Worm (Caenorhabditis elegans) whole organism, mixed stage, embryonic: ENCODE results near the gene Y57E12AL.1.

Source experiments
- M03D4.4 ChIP-seq: sonication (generic microtip); optimal IDR thresholded peaks from 2 replicates; lab custom pipeline; 2017; ENCODE audit warnings: mild to moderate bottlenecking, missing genetic modification characterization, missing compliant biosample characterization
- bed-3 ChIP-seq: fragments of 200-800 bp; sonication (Bioruptor generic); optimal IDR thresholded peaks from 3 replicates; lab custom pipeline; 2018; ENCODE audit warnings: mild to moderate bottlenecking, missing genetic modification characterization, moderate library complexity, missing compliant biosample characterization
- ceh-43 ChIP-seq: fragments of 200-800 bp; sonication (Bioruptor generic); optimal IDR thresholded peaks from 2 replicates; lab custom pipeline; 2018; ENCODE audit warnings: mild to moderate bottlenecking, missing genetic modification characterization, moderate library complexity, missing compliant biosample characterization
- ces-1 ChIP-seq: fragments of 150-350 bp; optimal IDR thresholded peaks from 2 replicates; lab custom pipeline; 2014; ENCODE audit warnings: missing biosample characterization, missing genetic modification reagents, missing genetic modification characterization
- cnd-1 ChIP-seq: fragments of 200-800 bp; sonication (Bioruptor generic); optimal IDR thresholded peaks from 2 replicates; lab custom pipeline; 2018; ENCODE audit warnings: mild to moderate bottlenecking, missing genetic modification characterization, missing compliant biosample characterization
- elt-1 ChIP-seq: sonication (generic microtip); optimal IDR thresholded peaks from 2 replicates; lab custom pipeline; 2017; ENCODE audit warnings: missing genetic modification characterization, mild to moderate bottlenecking, missing compliant biosample characterization, antibody characterized with exemption, moderate library complexity, borderline replicate concordance; ENCODE audit not compliant: insufficient read depth
- elt-3 ChIP-seq: fragments of 150-350 bp; optimal IDR thresholded peaks from 2 replicates; lab custom pipeline; 2014; ENCODE audit warnings: missing biosample characterization, missing genetic modification characterization
- flh-1 ChIP-seq: fragments of 200-800 bp; sonication (Bioruptor generic); optimal IDR thresholded peaks from 2 replicates; lab custom pipeline; 2018; ENCODE audit warnings: mild to moderate bottlenecking, missing genetic modification characterization, moderate library complexity, missing compliant biosample characterization
- ham-2 ChIP-seq: fragments of 200-800 bp; sonication (Bioruptor generic); optimal IDR thresholded peaks from 2 replicates; lab custom pipeline; 2018; ENCODE audit warnings: mild to moderate bottlenecking, missing genetic modification characterization, missing compliant biosample characterization
- hlh-1 ChIP-seq: fragments of 150-350 bp; optimal IDR thresholded peaks from 2 replicates; lab custom pipeline; 2014; ENCODE audit warnings: missing biosample characterization, missing genetic modification reagents, missing genetic modification characterization
- lin-13 ChIP-seq: fragments of 150-350 bp; optimal IDR thresholded peaks from 2 replicates; lab custom pipeline; 2014; ENCODE audit warnings: missing biosample characterization, missing genetic modification characterization
- lin-32 ChIP-seq: fragments of 200-800 bp; sonication (Bioruptor generic); optimal IDR thresholded peaks from 2 replicates; lab custom pipeline; 2018; ENCODE audit warnings: mild to moderate bottlenecking, missing genetic modification characterization, missing compliant biosample characterization
- lsy-2 ChIP-seq: fragments of 150-350 bp; optimal IDR thresholded peaks from 2 replicates; lab custom pipeline; 2014; ENCODE audit warnings: missing biosample characterization, missing genetic modification characterization
- mab-5 ChIP-seq: fragments of 150-350 bp; optimal IDR thresholded peaks from 2 replicates; lab custom pipeline; 2014; ENCODE audit warnings: missing biosample characterization, missing genetic modification characterization
- mls-2 ChIP-seq: sonication (generic microtip); optimal IDR thresholded peaks from 2 replicates; lab custom pipeline; 2016; ENCODE audit warnings: mild to moderate bottlenecking, missing genetic modification characterization, moderate library complexity, missing compliant biosample characterization
- nhr-12 ChIP-seq: fragments of 150-350 bp; optimal IDR thresholded peaks from 2 replicates; lab custom pipeline; 2014; ENCODE audit warnings: missing biosample characterization, missing genetic modification characterization
- nhr-2 ChIP-seq: fragments of 150-350 bp; optimal IDR thresholded peaks from 2 replicates; lab custom pipeline; 2014; ENCODE audit warnings: missing biosample characterization, missing genetic modification characterization
- nhr-237 ChIP-seq: fragments of 150-350 bp; optimal IDR thresholded peaks from 2 replicates; lab custom pipeline; 2014; ENCODE audit warnings: missing biosample characterization, missing genetic modification characterization
- nhr-28 ChIP-seq: fragments of 150-350 bp; optimal IDR thresholded peaks from 2 replicates; lab custom pipeline; 2014; ENCODE audit warnings: missing biosample characterization, missing genetic modification characterization
- nhr-76 ChIP-seq: sonication (generic microtip); optimal IDR thresholded peaks from 2 replicates; lab custom pipeline; 2017; ENCODE audit warnings: missing biosample characterization, missing genetic modification characterization
- pha-4 ChIP-seq: fragments of 150-350 bp; optimal IDR thresholded peaks from 2 replicates; lab custom pipeline; 2018; ENCODE audit warnings: missing biosample characterization, missing genetic modification reagents, missing genetic modification characterization
- sem-2 ChIP-seq: fragments of 200-800 bp; sonication (Bioruptor generic); optimal IDR thresholded peaks from 2 replicates; lab custom pipeline; 2018; ENCODE audit warnings: mild to moderate bottlenecking, missing genetic modification characterization, missing compliant biosample characterization
- snpc-4 ChIP-seq: fragments of 150-350 bp; optimal IDR thresholded peaks from 2 replicates; lab custom pipeline; 2014; ENCODE audit warnings: missing biosample characterization, missing genetic modification characterization
- tbx-8 ChIP-seq: fragments of 200-800 bp; sonication (Bioruptor generic); optimal IDR thresholded peaks from 2 replicates; lab custom pipeline; 2018; ENCODE audit warnings: mild to moderate bottlenecking, missing genetic modification characterization, moderate library complexity, missing compliant biosample characterization
- unc-120 ChIP-seq: sonication (generic microtip); optimal IDR thresholded peaks from 2 replicates; lab custom pipeline; 2017; ENCODE audit warnings: missing genetic modification characterization, missing compliant biosample characterization; ENCODE audit not compliant: poor library complexity, severe bottlenecking
- unc-39 ChIP-seq: fragments of 150-350 bp; optimal IDR thresholded peaks from 2 replicates; lab custom pipeline; 2014; ENCODE audit warnings: missing biosample characterization, missing genetic modification characterization
- unc-62 ChIP-seq: fragments of 150-350 bp; optimal IDR thresholded peaks from 2 replicates; lab custom pipeline; 2014; ENCODE audit warnings: missing biosample characterization, missing genetic modification reagents, missing genetic modification characterization

Y57E12AL.1 gene

ce11 chrV:7096811-7097210 lies 36.5 kb downstream of the Y57E12AL.1 start:
- TF ChIP-seq elt-1 (tag; lab: Kevin White, UChicago) = no peak
- TF ChIP-seq nhr-237 (tag; lab: Kevin White, UChicago) = no peak

DNA sequence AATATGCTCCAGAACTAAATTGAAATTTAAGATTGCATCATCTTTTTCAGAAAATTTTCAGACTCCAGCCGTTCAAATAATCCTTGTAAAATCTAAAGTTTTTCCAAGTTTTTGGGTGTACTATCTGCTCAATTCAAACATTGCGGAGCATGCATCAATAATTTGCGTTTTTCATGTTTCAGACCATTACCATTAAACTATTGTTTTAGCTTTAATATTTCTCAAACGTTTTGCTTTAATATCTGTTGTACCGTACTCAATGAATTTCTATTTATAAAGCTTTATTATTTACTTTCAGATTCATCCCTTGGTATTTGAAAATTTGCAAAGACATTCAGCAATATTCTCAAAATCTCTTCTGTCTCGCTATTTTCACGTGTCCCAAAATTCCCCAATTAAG lies 42.9 kb downstream of the Y57E12AL.1 start, which contains the start of gene odr-2:
odr-2 (plus strand) TSS at position 301 of the 400 bp plus-strand sequence.
- TF ChIP-seq unc-120 (no peak), nhr-12 (tag; lab: Kevin White, UChicago) (no peak), ceh-43 (no peak), ham-2 (GFP tag; lab: Kevin White, UChicago) (no peak), flh-1 (GFP tag; lab: Kevin White, UChicago) (no peak), tbx-8 (no peak), unc-39 (no peak), nhr-28 (no peak), snpc-4 (tag; lab: Kevin White, UChicago) (no peak), cnd-1 (tag; lab: Kevin White, UChicago) (no peak), hlh-1 (tag; lab: Kevin White, UChicago) (no peak), sem-2 (GFP tag; lab: Kevin White, UChicago) (no peak), M03D4.4 (tag; lab: Kevin White, UChicago) (no peak), mls-2 (tag; lab: Kevin White, UChicago) (no peak), nhr-2 (no peak)

DNA sequence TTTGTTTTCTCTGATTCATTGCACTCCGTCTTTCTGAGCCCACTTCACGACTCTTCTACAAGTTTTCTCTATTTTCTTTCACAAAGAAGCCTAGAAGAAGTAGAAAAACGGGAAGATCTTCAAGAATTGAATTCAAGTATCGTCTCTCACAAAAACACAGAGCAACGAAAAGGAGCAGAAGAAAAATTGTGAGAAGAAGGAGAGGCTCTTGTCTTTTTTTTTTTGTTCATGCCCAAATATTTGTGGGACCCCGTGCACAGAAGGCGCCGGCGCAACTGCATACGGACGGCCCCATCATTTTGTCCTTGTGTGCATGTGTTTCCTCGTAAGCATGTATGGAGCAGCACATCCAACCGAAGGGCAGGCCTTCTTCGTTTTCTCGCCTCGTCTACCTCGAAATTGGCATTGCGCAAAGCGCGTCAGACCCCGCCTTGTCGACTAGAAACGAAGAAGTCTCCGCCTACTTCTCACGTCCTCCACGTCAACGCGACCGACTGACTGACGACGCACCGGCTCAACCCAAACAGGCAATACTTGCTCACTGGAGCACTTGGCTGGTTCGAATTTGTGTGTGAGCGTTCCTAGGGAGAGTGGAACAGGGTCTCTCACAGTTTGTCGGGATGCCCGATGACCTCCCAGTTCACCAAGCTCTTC lies 46.3 kb downstream of the Y57E12AL.1 start:
- TF ChIP-seq snpc-4 (tag; lab: Kevin White, UChicago) (no peak), unc-39 (no peak), M03D4.4 (tag; lab: Kevin White, UChicago) (no peak)
- TF ChIP-seq, all 35 proteins: peak for 0

DNA sequence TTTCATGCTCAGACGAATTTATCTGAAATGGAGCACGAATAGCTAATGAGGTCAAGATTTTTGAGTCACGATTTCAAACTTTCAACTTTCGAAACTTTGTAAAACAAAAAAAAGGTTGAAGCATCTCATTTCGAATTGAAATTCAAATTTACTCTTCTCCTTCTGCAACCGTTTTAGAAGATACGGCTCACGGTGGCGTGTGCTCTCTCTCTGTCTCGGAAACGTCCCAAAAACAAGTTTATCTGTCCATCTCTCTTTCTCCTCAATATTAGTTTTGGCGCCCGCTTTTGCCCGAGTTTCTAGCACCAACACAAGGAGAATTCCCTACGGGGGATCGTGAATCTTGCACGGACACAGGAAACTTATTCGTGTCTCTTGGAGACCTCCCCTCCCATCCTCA lies 50.0 kb downstream of the Y57E12AL.1 start:
- TF ChIP-seq pha-4 (tag; lab: Kevin White, UChicago) = no peak
- no peak for TF ChIP-seq flh-1 (GFP tag; lab: Kevin White, UChicago)
- peak; percentile 21 for TF ChIP-seq ces-1
- TF ChIP-seq lin-32 (GFP tag; lab: Kevin White, UChicago) = no peak
- no peak for TF ChIP-seq ceh-43
- TF ChIP-seq sem-2 (GFP tag; lab: Kevin White, UChicago) = no peak
- TF ChIP-seq lin-13 (tag; lab: Kevin White, UChicago) = no peak

- TF ChIP-seq ces-1 = peak; percentile 95
- no peak for TF ChIP-seq nhr-76 (tag; lab: Kevin White, UChicago)
Measured at ce11 chrV:7111276-7111675, 50.9 kb downstream of the Y57E12AL.1 start.

- no peak for TF ChIP-seq sem-2 (GFP tag; lab: Kevin White, UChicago)
- no peak for TF ChIP-seq ces-1
- TF ChIP-seq M03D4.4 (tag; lab: Kevin White, UChicago) = no peak
- no peak for TF ChIP-seq elt-3
- no peak for TF ChIP-seq snpc-4 (tag; lab: Kevin White, UChicago)
- no peak for TF ChIP-seq lin-13 (tag; lab: Kevin White, UChicago)
- no peak for TF ChIP-seq tbx-8
- TF ChIP-seq nhr-237 (tag; lab: Kevin White, UChicago) = no peak
- no peak for TF ChIP-seq flh-1 (GFP tag; lab: Kevin White, UChicago)
- no peak for TF ChIP-seq hlh-1 (tag; lab: Kevin White, UChicago)
- TF ChIP-seq ham-2 (GFP tag; lab: Kevin White, UChicago) = no peak
- no peak for TF ChIP-seq cnd-1 (tag; lab: Kevin White, UChicago)
- no peak for TF ChIP-seq pha-4 (tag; lab: Kevin White, UChicago)
- TF ChIP-seq lsy-2 (tag; lab: Kevin White, UChicago) = no peak
- no peak for TF ChIP-seq unc-62 (GFP tag; lab: Kevin White, UChicago)
- TF ChIP-seq bed-3 = no peak
- TF ChIP-seq mab-5 (tag; lab: Kevin White, UChicago) = no peak
Measured at ce11 chrV:7112223-7112622, 51.9 kb downstream of the Y57E12AL.1 start.
